Fruit fly (Drosophila melanogaster): ENCODE measurements around the gene Hexo1.

dm6 chr3L:4296760-4297159, 8.3 kb downstream of the Hexo1 start:
- TF ChIP-seq salr (GFP tag; optimal IDR thresholded peaks at IDR 0.05) = no peak
- no peak for TF ChIP-seq pdm3 (GFP tag; optimal IDR thresholded peaks at IDR 0.05)
- TF ChIP-seq CG10669 (GFP tag; optimal IDR thresholded peaks at IDR 0.05) = no peak
- no peak for TF ChIP-seq CG11902 (GFP tag; optimal IDR thresholded peaks at IDR 0.05)
- TF ChIP-seq CG6808 (GFP tag; optimal IDR thresholded peaks at IDR 0.05) = no peak
- no peak for TF ChIP-seq Sox102F (GFP tag; optimal IDR thresholded peaks at IDR 0.05)
- TF ChIP-seq lz (GFP tag; optimal IDR thresholded peaks at IDR 0.05) = no peak
- TF ChIP-seq CG4318 (GFP tag; optimal IDR thresholded peaks at IDR 0.05) = no peak

Measured in whole organism, prepupa.